Worm (Caenorhabditis elegans) whole organism, early embryonic: ENCODE data around the gene rpl-22.

Source experiments
- B0310.2 ChIP-seq: sonication (generic microtip); optimal IDR thresholded peaks from 2 replicates; lab custom pipeline; 2016; ENCODE audit warnings: mild to moderate bottlenecking, missing genetic modification characterization, missing compliant biosample characterization
- F13C5.2 ChIP-seq: sonication (generic microtip); optimal IDR thresholded peaks from 2 replicates; lab custom pipeline; 2017; ENCODE audit warnings: mild to moderate bottlenecking, missing genetic modification characterization, inconsistent platforms, missing compliant biosample characterization
- aly-1 ChIP-seq: sonication (generic microtip); optimal IDR thresholded peaks from 2 replicates; lab custom pipeline; 2016; ENCODE audit warnings: missing genetic modification characterization, missing compliant biosample characterization
- ama-1 ChIP-seq: fragments of 150-350 bp; optimal IDR thresholded peaks from 2 replicates; lab custom pipeline; 2014
- ceh-13 ChIP-seq: fragments of 200-800 bp; sonication (Bioruptor generic); optimal IDR thresholded peaks from 2 replicates; lab custom pipeline; 2018; ENCODE audit warnings: mild to moderate bottlenecking, missing genetic modification characterization, missing compliant biosample characterization
- ceh-36 ChIP-seq: sonication (generic microtip); optimal IDR thresholded peaks from 2 replicates; lab custom pipeline; 2016; ENCODE audit warnings: missing genetic modification characterization, inconsistent platforms, missing compliant biosample characterization
- ets-7 ChIP-seq: sonication (generic microtip); optimal IDR thresholded peaks from 2 replicates; lab custom pipeline; 2016; ENCODE audit warnings: missing genotype, missing genetic modification characterization, missing compliant biosample characterization
- flt-1 ChIP-seq: fragments of 200-800 bp; sonication (Bioruptor generic); IDR thresholded peaks from 2 replicates; pipeline ENCODE4 v1.3.6; 2022; ENCODE audit warnings: missing genetic modification characterization, missing compliant biosample characterization
- hmbx-1 ChIP-seq: sonication (generic microtip); optimal IDR thresholded peaks from 2 replicates; lab custom pipeline; 2016; ENCODE audit warnings: mild to moderate bottlenecking, missing genetic modification characterization, missing compliant biosample characterization
- hmg-4 ChIP-seq: fragments of 200-800 bp; sonication (Bioruptor generic); optimal IDR thresholded peaks from 2 replicates; lab custom pipeline; 2018; ENCODE audit warnings: mild to moderate bottlenecking, missing genetic modification characterization, missing compliant biosample characterization
- hnd-1 ChIP-seq: sonication (generic microtip); optimal IDR thresholded peaks from 2 replicates; lab custom pipeline; 2016; ENCODE audit warnings: missing genetic modification characterization, missing compliant biosample characterization
- pes-1 ChIP-seq: fragments of 200-800 bp; sonication (Bioruptor generic); IDR thresholded peaks from 2 replicates; pipeline ENCODE4 v1.3.6; 2022; ENCODE audit warnings: missing genetic modification reagents, missing genetic modification characterization, missing compliant biosample characterization
- scrt-1 ChIP-seq: fragments of 200-800 bp; sonication (Bioruptor generic); IDR thresholded peaks from 2 replicates; pipeline ENCODE4 v1.3.6; 2022; ENCODE audit warnings: missing genetic modification characterization, missing compliant biosample characterization
- sea-1 ChIP-seq: fragments of 200-800 bp; sonication (Bioruptor generic); conservative IDR thresholded peaks from 2 replicates; pipeline ENCODE4 v1.3.6; 2022; ENCODE audit warnings: missing genetic modification characterization, missing compliant biosample characterization
- tbx-11 ChIP-seq: fragments of 200-800 bp; sonication (Bioruptor generic); IDR thresholded peaks from 2 replicates; pipeline ENCODE4 v1.3.6; 2022; ENCODE audit warnings: missing genetic modification characterization, missing compliant biosample characterization
- tbx-37 ChIP-seq: fragments of 200-800 bp; sonication (Bioruptor generic); conservative IDR thresholded peaks from 2 replicates; pipeline ENCODE4 v1.3.6; 2022; ENCODE audit warnings: missing genetic modification reagents, missing genetic modification characterization, missing compliant biosample characterization
- tra-4 ChIP-seq: sonication (generic microtip); optimal IDR thresholded peaks from 2 replicates; lab custom pipeline; 2017; ENCODE audit warnings: missing genetic modification characterization, missing compliant biosample characterization

rpl-22 gene

DNA sequence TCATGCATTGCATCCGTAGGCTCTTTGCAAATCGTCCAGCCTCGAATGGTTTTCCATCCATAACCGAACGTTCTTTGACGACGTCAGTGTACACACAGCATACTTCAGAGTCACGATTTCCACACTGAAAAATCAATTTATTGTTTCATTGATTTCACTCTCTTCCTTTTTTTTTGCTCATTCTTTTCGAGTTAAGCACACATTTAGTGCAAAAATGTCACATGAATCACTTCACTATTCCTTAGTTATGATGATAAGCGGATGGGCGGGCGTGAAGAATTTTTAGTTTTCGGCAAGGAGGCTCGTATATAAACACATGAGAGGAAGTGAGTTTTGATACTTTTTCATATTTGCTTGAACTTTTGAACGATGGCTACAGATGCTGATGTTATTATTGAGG is 30.0 kb downstream of the rpl-22 start, which contains the start of gene txt-9:
txt-9 (plus strand) TSS at position 336 of the 400 bp plus-strand sequence.
- TF ChIP-seq hmbx-1 (tag; lab: Kevin White, UChicago) (no peak), F13C5.2 (tag; lab: Kevin White, UChicago) (no peak)

ce11 chrII:5086143-5086542 is 30.7 kb downstream of the rpl-22 start:
- no peak for TF ChIP-seq B0310.2 (tag; lab: Kevin White, UChicago)
- no peak for TF ChIP-seq ama-1 (lab: Kevin White, UChicago)
- no peak for TF ChIP-seq ets-7 (tag; lab: Kevin White, UChicago)
- TF ChIP-seq hnd-1 (tag; lab: Kevin White, UChicago) = no peak
- no peak for TF ChIP-seq flt-1

DNA sequence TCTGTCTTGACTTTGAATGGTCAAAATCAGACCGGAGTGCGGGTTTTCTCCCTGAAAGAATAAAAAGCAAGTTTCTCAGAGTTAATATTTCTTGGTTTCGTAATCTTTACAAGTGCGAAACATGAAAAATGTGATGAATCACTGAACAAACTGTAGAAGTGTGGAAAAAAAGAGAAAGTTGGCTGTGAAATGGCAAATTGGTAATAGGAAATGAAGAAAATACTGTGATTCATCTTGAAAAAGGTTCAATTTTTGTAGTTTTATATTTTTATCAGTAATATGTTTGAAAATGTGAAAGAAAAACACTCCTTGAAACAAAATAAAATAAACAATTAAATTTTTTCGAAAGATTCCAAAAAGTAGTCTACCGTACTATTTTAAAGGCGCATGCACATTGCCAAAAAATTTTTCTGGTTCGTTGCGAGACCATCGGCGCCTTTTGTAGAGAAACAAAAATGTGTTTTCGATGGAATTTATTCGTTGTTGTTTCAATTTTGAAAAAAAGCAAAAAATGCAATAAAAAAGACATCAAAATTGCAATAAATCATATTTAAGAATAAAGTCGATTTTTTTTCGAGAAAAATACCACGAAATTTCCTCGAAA is 36.3 kb downstream of the rpl-22 start, which contains the start of gene pld-1:
pld-1 (minus strand) TSS at position 51 of the 604 bp plus-strand sequence.
- TF ChIP-seq F13C5.2 (tag; lab: Kevin White, UChicago) = no peak
- no peak for TF ChIP-seq tbx-11

DNA sequence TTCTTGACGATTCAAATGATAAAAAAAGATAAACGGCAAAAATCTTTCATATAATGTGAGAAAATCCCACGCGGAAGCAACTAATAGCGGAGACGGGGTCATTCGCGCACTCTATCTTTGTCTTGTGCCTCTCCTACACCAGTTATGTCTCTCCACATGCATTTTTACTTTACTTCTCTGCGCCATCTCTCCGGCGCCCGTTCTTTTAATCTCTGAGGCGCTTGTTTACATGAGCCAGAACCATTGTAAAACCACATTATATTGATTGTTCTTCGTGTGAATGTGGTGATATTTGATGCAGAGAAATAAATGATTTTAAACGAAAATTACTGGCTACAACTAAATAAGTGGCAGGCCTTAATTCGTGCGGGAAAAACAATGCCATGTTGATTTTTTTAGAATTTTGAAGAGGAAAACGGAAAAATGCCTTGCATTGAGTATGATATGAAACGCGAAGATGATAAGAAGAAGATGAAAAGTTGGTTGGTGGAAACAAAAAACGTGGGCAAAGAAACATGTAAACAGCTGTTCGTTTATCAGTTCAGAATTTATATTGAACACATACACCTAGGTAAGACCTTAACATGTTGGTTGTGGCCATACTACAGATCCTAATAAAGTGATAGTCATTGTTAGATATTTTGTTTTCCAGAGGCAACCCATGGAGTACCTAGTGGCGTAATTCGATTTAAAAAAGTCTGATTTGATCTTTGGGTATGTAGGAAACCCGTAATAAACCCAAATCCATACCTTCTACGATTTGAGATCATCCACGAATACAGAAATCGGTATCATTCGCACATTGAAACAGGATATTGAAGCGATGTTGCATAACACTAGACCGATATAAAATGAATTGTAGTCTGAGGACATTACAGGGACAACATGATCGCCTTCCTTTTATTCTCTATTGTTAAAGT is 37.2 kb downstream of the rpl-22 start, which contains the start of gene C04G6.2:
C04G6.2 (plus strand) TSS at position 870 of the 920 bp plus-strand sequence.
- TF ChIP-seq sea-1 (GFP tag; lab: Robert Waterston, UW) (no peak), ceh-36 (no peak), aly-1 (tag; lab: Kevin White, UChicago) (no peak), hmg-4 (no peak), F13C5.2 (tag; lab: Kevin White, UChicago) (no peak), tbx-11 (no peak), B0310.2 (tag; lab: Kevin White, UChicago) (no peak), flt-1 (no peak), scrt-1 (GFP tag; lab: Robert Waterston, UW) (no peak), ama-1 (lab: Kevin White, UChicago) (no peak), ceh-13 (GFP tag; lab: Kevin White, UChicago) (no peak), ets-7 (tag; lab: Kevin White, UChicago) (no peak), pes-1 (GFP tag; lab: Robert Waterston, UW) (no peak)

DNA sequence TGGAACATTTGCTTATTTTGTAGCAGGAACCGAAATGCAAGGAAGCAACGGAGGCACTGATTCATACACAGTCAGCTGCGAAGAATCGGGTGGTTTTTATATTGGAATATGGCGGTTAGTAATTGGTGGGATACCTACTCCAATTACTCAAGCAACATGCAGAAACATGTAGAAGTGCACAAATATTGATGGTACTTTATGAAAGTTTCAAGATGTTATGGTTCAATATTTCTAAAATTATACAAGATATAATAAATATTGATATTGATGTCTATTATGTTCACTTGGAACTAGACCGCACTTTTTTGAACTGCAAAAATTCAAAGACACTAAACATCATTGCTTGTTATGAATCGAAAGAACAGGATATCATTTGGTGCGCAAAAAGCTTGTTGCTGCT is 38.5 kb downstream of the rpl-22 start, which contains the start of gene C04G6.13:
C04G6.13 (plus strand) TSS at position 301 of the 400 bp plus-strand sequence.
- no peak for TF ChIP-seq tbx-11
- TF ChIP-seq F13C5.2 (tag; lab: Kevin White, UChicago) = no peak
- no peak for TF ChIP-seq sea-1 (GFP tag; lab: Robert Waterston, UW)
- TF ChIP-seq hnd-1 (tag; lab: Kevin White, UChicago) = no peak
- TF ChIP-seq flt-1 = no peak
- no peak for TF ChIP-seq tra-4
- no peak for TF ChIP-seq hmbx-1 (tag; lab: Kevin White, UChicago)
- no peak for TF ChIP-seq ceh-13 (GFP tag; lab: Kevin White, UChicago)
- no peak for TF ChIP-seq tbx-37 (GFP tag; lab: Robert Waterston, UW)
- no peak for TF ChIP-seq B0310.2 (tag; lab: Kevin White, UChicago)

ce11 chrII:5097463-5097862 is 42.0 kb downstream of the rpl-22 start:
- TF ChIP-seq sea-1 (GFP tag; lab: Robert Waterston, UW) = peak; percentile 89
- TF ChIP-seq scrt-1 (GFP tag; lab: Robert Waterston, UW) = peak; percentile 81
- peak; percentile 90 for TF ChIP-seq tbx-37 (GFP tag; lab: Robert Waterston, UW)
- peak; percentile 99 for TF ChIP-seq tbx-11

- TF ChIP-seq tra-4 (no peak), hmbx-1 (tag; lab: Kevin White, UChicago) (no peak), B0310.2 (tag; lab: Kevin White, UChicago) (no peak), flt-1 (no peak), hnd-1 (tag; lab: Kevin White, UChicago) (no peak), tbx-11 (no peak), pes-1 (GFP tag; lab: Robert Waterston, UW) (no peak), ceh-36 (no peak), ceh-13 (GFP tag; lab: Kevin White, UChicago) (no peak), F13C5.2 (tag; lab: Kevin White, UChicago) (no peak), ets-7 (tag; lab: Kevin White, UChicago) (no peak), ama-1 (lab: Kevin White, UChicago) (no peak), scrt-1 (GFP tag; lab: Robert Waterston, UW) (no peak), hmg-4 (no peak), tbx-37 (GFP tag; lab: Robert Waterston, UW) (no peak), sea-1 (GFP tag; lab: Robert Waterston, UW) (no peak), aly-1 (tag; lab: Kevin White, UChicago) (no peak)
These were observed 43.6 kb downstream of the rpl-22 start for ce11 chrII:5099034-5099433.

- TF ChIP-seq ets-7 (tag; lab: Kevin White, UChicago) (no peak), ceh-36 (no peak), tbx-11 (no peak), aly-1 (tag; lab: Kevin White, UChicago) (no peak), sea-1 (GFP tag; lab: Robert Waterston, UW) (no peak), B0310.2 (tag; lab: Kevin White, UChicago) (no peak), tra-4 (no peak), pes-1 (GFP tag; lab: Robert Waterston, UW) (no peak), hnd-1 (tag; lab: Kevin White, UChicago) (no peak), F13C5.2 (tag; lab: Kevin White, UChicago) (no peak), hmbx-1 (tag; lab: Kevin White, UChicago) (no peak), ama-1 (lab: Kevin White, UChicago) (no peak), ceh-13 (GFP tag; lab: Kevin White, UChicago) (no peak), tbx-37 (GFP tag; lab: Robert Waterston, UW) (no peak), hmg-4 (no peak)
These were observed 44.2 kb downstream of the rpl-22 start, which contains the start of gene C04G6.6 for ce11 chrII:5099649-5100048. Gene C04G6.6 (minus strand): TSS chrII:5099749.
